Worm (Caenorhabditis elegans): ENCODE data around the gene gar-2.

The gar-2 gene

DNA sequence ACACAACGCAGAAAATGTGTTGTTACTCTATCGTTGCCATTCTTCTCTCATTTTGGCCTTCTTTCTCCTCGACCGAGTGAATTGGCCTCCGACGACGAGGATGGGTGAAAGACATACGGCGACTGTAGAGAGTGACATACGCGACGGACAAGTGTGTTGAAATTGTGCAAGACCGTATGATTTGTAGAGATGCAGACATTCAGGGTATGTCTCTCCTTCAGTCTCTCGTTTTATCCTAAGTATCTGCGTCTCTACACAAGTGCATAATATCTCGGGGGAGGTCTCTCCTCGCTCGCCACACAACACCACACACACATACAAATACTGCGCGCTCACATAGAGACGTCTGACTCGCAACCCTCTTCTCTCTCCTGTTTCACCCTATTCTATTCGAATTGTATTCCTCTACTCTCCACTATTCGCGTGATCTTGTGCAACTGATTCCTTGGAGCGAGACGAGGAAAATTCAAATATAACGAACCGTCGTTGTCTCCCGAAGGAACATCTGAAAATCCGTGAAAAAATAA lies 29.0 kb upstream of the gar-2 start, which contains the start of gene hmg-1.2:
Gene hmg-1.2 (plus strand): TSS at position 311 of the 527 bp plus-strand sequence.
- TF ChIP-seq hlh-17 (GFP tag; optimal IDR thresholded peaks at IDR 0.05; ENCODE audit: borderline replicate concordance) (no peak), jun-1 (tag; optimal IDR thresholded peaks at IDR 0.05) (peak; percentile 76), rnt-1 (tag; optimal IDR thresholded peaks at IDR 0.05) (peak; percentile 73), lin-39 (tag; optimal IDR thresholded peaks at IDR 0.05) (no peak), pax-3 (tag; optimal IDR thresholded peaks at IDR 0.05) (peak; percentile 10), nhr-47 (tag; optimal IDR thresholded peaks at IDR 0.05) (peak; percentile 83), blmp-1 (tag; optimal IDR thresholded peaks at IDR 0.05) (peak; percentile 40), mdl-1 (tag; optimal IDR thresholded peaks at IDR 0.05) (peak in 1 of 2 experiments; percentile 83), unc-62 (GFP tag; optimal IDR thresholded peaks at IDR 0.05) (no peak), nhr-19 (GFP tag; conservative IDR thresholded peaks at IDR 0.05) (peak; percentile 89), sptf-1 (tag; optimal IDR thresholded peaks at IDR 0.05) (no peak), F16B12.6 (tag; optimal IDR thresholded peaks at IDR 0.05) (no peak), grh-1 (GFP tag; IDR thresholded peaks at IDR 0.05) (peak; percentile 22; the same call in 1 of the 2 replicates), unc-86 (tag; optimal IDR thresholded peaks at IDR 0.05) (peak; percentile 83), sox-4 (tag; optimal IDR thresholded peaks at IDR 0.05) (no peak), C34B4.2 (tag; optimal IDR thresholded peaks at IDR 0.05) (no peak), nhr-20 (tag; optimal IDR thresholded peaks at IDR 0.05) (peak; percentile 90), C04F5.9 (tag; optimal IDR thresholded peaks at IDR 0.05) (no peak), mab-9 (GFP tag; IDR thresholded peaks at IDR 0.05) (0 out of 2 replicates have a peak, but pooled peaks have one; percentile 47), nhr-90 (tag; optimal IDR thresholded peaks at IDR 0.05; ENCODE audit: poor library complexity) (peak; percentile 69), tbx-2 (tag; optimal IDR thresholded peaks at IDR 0.05) (peak; percentile 88), isw-1 (GFP tag; IDR thresholded peaks at IDR 0.05) (peak; percentile 63), nhr-237 (tag; optimal IDR thresholded peaks at IDR 0.05) (no peak), mep-1 (tag; optimal IDR thresholded peaks at IDR 0.05) (peak; percentile 58), ceh-8 (GFP tag; optimal IDR thresholded peaks at IDR 0.05) (peak; percentile 66), hpl-2 (GFP tag; optimal IDR thresholded peaks at IDR 0.05) (peak; percentile 68), Y116A8C.19 (tag; optimal IDR thresholded peaks at IDR 0.05; ENCODE audit: borderline replicate concordance) (no peak), tlp-1 (tag; optimal IDR thresholded peaks at IDR 0.05) (no peak), unc-130 (tag; optimal IDR thresholded peaks at IDR 0.05) (peak; percentile 66), egl-27 (tag; optimal IDR thresholded peaks at IDR 0.05) (peak in 1 of 2 experiments; percentile 81), skn-1 (tag; optimal IDR thresholded peaks at IDR 0.05) (no peak), lsy-2 (tag; optimal IDR thresholded peaks at IDR 0.05) (peak; percentile 79 to 81), nhr-76 (tag; optimal IDR thresholded peaks at IDR 0.05) (no peak), ces-1 (GFP tag; optimal IDR thresholded peaks at IDR 0.05) (no peak), fkh-8 (tag; optimal IDR thresholded peaks at IDR 0.05) (peak; percentile 85), dsc-1 (tag; optimal IDR thresholded peaks at IDR 0.05) (peak; percentile 84), fos-1 (tag; optimal IDR thresholded peaks at IDR 0.05) (peak; percentile 78), egl-13 (tag; optimal IDR thresholded peaks at IDR 0.05) (peak; percentile 30), elt-3 (tag; optimal IDR thresholded peaks at IDR 0.05) (peak in 3 of 6 experiments; percentile 8 to 52 (median 48)), ztf-11 (tag; optimal IDR thresholded peaks at IDR 0.05) (peak in 1 of 2 experiments; percentile 52), snu-23 (GFP tag; optimal IDR thresholded peaks at IDR 0.05) (peak; percentile 96), ets-5 (GFP tag; IDR thresholded peaks at IDR 0.05) (no peak), irx-1 (tag; optimal IDR thresholded peaks at IDR 0.05) (peak; percentile 75), efl-3 (GFP tag; optimal IDR thresholded peaks at IDR 0.05) (no peak), lin-35 (GFP tag; optimal IDR thresholded peaks at IDR 0.05) (peak; percentile 74 to 79), mef-2 (tag; optimal IDR thresholded peaks at IDR 0.05) (peak; percentile 28), fkh-10 (GFP tag; optimal IDR thresholded peaks at IDR 0.05) (peak; percentile 56), pqm-1 (tag; optimal IDR thresholded peaks at IDR 0.05) (no peak), aha-1 (tag; optimal IDR thresholded peaks at IDR 0.05) (no peak), ceh-63 (GFP tag; optimal IDR thresholded peaks at IDR 0.05) (no peak), lin-14 (GFP tag; optimal IDR thresholded peaks at IDR 0.05) (peak; percentile 94), lin-15B (tag; optimal IDR thresholded peaks at IDR 0.05) (peak; percentile 25)
